Worm (Caenorhabditis elegans) whole organism, early embryonic: ENCODE data around the gene T20B12.4.

ENCODE experiments used
- aly-1 ChIP-seq: sonication (generic microtip); optimal IDR thresholded peaks from 2 replicates; lab custom pipeline; 2016; ENCODE audit warnings: missing genetic modification characterization, missing compliant biosample characterization
- ama-1 ChIP-seq: fragments of 150-350 bp; optimal IDR thresholded peaks from 2 replicates; lab custom pipeline; 2014
- ceh-36 ChIP-seq: sonication (generic microtip); optimal IDR thresholded peaks from 2 replicates; lab custom pipeline; 2016; ENCODE audit warnings: missing genetic modification characterization, inconsistent platforms, missing compliant biosample characterization
- ets-7 ChIP-seq: sonication (generic microtip); optimal IDR thresholded peaks from 2 replicates; lab custom pipeline; 2016; ENCODE audit warnings: missing genotype, missing genetic modification characterization, missing compliant biosample characterization
- flt-1 ChIP-seq: fragments of 200-800 bp; sonication (Bioruptor generic); IDR thresholded peaks from 2 replicates; pipeline ENCODE4 v1.3.6; 2022; ENCODE audit warnings: missing genetic modification characterization, missing compliant biosample characterization
- hnd-1 ChIP-seq: sonication (generic microtip); optimal IDR thresholded peaks from 2 replicates; lab custom pipeline; 2016; ENCODE audit warnings: missing genetic modification characterization, missing compliant biosample characterization
- scrt-1 ChIP-seq: fragments of 200-800 bp; sonication (Bioruptor generic); IDR thresholded peaks from 2 replicates; pipeline ENCODE4 v1.3.6; 2022; ENCODE audit warnings: missing genetic modification characterization, missing compliant biosample characterization
- tbx-37 ChIP-seq: fragments of 200-800 bp; sonication (Bioruptor generic); conservative IDR thresholded peaks from 2 replicates; pipeline ENCODE4 v1.3.6; 2022; ENCODE audit warnings: missing genetic modification reagents, missing genetic modification characterization, missing compliant biosample characterization

DNA sequence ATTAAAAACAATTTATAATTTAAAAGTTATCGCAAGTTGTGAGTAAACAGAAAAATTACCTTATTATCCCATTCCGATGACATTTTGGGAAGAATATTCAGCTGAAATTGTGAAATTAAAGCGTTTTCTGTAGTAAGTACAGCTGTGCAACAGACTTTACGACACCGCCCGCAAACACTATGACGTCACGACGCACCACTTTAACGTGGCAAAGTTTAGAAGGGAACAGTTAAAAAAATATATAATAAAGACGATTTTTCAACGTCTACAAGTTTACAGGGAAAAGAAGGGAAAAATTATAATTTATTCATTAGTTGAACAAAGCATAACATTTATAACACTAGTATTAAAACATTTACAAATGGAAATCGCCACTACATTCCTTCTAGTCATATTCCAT, 13.6 kb upstream of the T20B12.4 start, which contains the start of gene F08F8.9:
- TF ChIP-seq flt-1: no peak
- no peak for TF ChIP-seq tbx-37
- TF ChIP-seq ama-1 (lab: Kevin White, UChicago): no peak
- TF ChIP-seq ceh-36 (tag; lab: Kevin White, UChicago): no peak
- no peak for TF ChIP-seq ets-7
- TF ChIP-seq hnd-1 (tag; lab: Kevin White, UChicago): no peak
- TF ChIP-seq aly-1: no peak
- TF ChIP-seq scrt-1 (GFP tag; lab: Robert Waterston, UW): no peak
